Fruit fly (Drosophila melanogaster): ENCODE results near the gene CG12539.

The CG12539 gene

DNA sequence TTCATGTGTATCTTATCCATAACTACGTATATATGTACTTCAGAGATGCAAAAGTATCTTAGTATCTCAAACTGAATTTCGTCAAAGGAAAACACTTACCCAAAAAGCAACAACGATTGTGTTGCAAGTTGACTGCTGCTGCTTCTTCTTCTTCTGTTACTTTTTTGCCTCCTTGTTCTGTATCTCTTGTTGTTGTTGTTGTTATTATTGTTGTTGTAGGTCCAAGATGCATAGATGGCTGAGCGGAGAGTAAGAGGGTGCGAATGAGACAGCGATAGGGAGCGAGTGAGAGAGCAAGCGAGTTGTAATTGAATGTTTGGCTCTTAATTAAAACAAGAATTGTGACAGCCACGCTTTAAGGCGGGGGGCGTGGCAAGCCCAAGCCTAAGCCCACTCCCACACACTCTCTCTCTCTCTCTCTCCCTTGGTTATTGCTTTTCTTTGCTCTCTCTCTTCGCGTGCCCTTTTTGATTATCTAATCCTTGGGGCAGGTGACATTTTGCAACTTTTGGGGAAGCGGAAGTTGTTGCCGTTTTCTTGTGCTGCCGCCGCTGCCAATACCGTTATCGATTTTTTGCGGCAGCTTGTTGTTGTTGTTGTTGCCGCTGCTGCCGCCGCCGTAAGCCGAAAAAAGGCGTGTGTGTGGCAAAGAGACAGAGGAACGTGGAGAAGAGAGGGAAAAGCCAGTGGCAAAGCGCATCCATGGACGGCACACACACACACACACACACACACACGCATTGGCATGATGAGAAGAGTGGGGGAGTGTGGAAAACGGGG is 19.7 kb downstream of the CG12539 start:
- no peak for TF ChIP-seq CTCF (optimal IDR thresholded peaks at IDR 0.05)
- TF ChIP-seq CG8478 (optimal IDR thresholded peaks at IDR 0.05) = no peak

DNA sequence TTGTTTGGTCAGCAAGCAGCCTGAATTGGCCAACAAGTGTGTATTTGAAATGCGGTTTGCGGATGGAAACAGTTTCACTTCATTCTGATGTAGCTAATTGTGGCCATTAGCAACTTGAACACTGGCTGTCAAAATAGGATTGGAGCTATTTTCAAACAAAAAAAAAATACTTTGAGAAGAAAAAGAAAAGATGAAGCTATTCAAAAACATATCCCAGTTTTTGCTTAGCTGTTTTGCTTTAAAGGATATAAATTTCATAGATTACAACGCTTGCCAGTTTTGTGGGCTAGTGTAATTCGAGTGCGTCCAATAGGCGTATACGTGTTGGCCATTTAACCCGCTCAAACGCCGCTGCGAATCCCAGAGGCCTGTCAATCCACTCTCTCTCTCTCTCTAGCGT is 32.3 kb downstream of the CG12539 start:
- no peak for TF ChIP-seq CG8478 (optimal IDR thresholded peaks at IDR 0.05)
- no peak for TF ChIP-seq CTCF (optimal IDR thresholded peaks at IDR 0.05)

DNA sequence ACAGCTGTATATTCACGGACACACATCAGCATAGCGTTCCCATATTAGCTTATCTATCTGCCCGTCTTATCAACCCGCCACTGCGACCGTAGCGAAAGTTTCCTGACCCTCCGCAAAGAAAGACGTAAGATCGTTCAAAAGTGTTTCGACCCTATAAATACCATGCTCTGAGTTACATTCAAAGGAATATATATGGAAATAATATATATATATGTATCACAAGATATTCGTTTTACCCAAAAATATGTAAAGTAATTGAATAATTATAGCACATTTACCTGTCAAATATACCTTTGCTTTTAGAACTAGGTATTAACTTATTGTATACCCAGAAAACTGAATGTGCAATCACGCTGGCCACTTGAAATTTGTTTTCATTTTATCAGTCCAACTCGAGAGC is 34.1 kb downstream of the CG12539 start:
- TF ChIP-seq CG8478 (optimal IDR thresholded peaks at IDR 0.05) = no peak
- TF ChIP-seq CTCF (optimal IDR thresholded peaks at IDR 0.05) = no peak

DNA sequence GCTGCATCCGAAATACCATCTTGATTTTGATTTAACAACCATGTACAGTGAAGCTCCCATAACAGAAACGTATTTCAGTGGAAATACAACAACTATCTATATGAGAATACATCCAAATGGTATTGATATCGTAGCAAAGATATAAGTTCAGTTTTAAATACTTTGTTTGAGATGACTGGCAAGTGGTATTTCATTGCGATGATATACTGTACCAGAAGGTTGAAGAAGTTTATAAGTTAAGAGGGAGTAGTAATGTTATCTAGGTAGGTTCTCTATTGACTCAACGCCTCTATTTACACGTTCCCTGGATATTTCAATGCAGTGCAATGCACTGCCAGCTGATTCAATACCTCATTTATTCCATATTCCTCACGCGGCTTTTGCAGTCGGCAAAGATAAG is 38.9 kb downstream of the CG12539 start:
- TF ChIP-seq CG8478 (optimal IDR thresholded peaks at IDR 0.05) (no peak), CTCF (optimal IDR thresholded peaks at IDR 0.05) (no peak)

DNA sequence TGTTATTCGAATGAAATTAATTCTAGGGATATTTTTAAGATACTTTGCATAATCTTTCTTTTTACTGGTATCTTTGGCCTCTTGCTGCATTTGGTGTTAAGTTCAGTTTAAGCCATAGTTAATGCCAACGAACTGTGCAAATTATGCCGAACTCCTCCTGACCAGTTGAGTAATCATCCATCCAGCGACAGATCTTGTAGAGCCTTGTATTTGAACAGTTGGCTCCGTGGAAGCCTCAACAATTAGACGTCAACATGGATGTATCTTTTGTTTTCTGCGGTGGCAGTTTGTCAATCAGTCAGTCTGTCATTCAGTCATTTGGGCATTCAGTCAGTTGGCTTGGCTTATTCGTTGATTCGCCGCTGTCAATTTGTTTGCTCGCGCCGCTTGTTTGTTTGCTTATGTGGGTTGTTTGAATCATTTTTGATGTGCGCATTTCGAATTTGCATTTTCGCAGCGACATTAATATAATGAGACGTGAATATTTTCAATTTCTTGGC is 41.9 kb downstream of the CG12539 start:
- TF ChIP-seq CTCF (optimal IDR thresholded peaks at IDR 0.05) = no peak
- no peak for TF ChIP-seq CG8478 (optimal IDR thresholded peaks at IDR 0.05)
